Worm (Caenorhabditis elegans) whole organism, L1 larva: ENCODE measurements around the gene tex-2.

Source experiments
- egl-13 ChIP-seq: sonication (generic microtip); optimal IDR thresholded peaks from 2 replicates; lab custom pipeline; 2016; ENCODE audit warnings: missing genotype, missing genetic modification reagents, missing genetic modification characterization, missing compliant biosample characterization
- fos-1 ChIP-seq: fragments of 150-350 bp; optimal IDR thresholded peaks from 2 replicates; lab custom pipeline; 2014; ENCODE audit warnings: missing biosample characterization, missing genetic modification characterization
- lin-15B ChIP-seq: fragments of 150-350 bp; sonication (generic microtip); optimal IDR thresholded peaks from 3 replicates; lab custom pipeline; 2014; ENCODE audit warnings: missing biosample characterization, missing genetic modification characterization
- lin-39 ChIP-seq: fragments of 150-350 bp; optimal IDR thresholded peaks from 2 replicates; lab custom pipeline; 2014; ENCODE audit warnings: missing biosample characterization, missing genetic modification reagents, missing genetic modification characterization
- nhr-12 ChIP-seq: sonication (generic microtip); optimal IDR thresholded peaks from 2 replicates; lab custom pipeline; 2017; ENCODE audit warnings: missing biosample characterization, missing genetic modification characterization
- snpc-4 ChIP-seq: fragments of 150-350 bp; optimal IDR thresholded peaks from 2 replicates; lab custom pipeline; 2014; ENCODE audit warnings: missing biosample characterization, missing genetic modification characterization

- TF ChIP-seq snpc-4 (tag; lab: Kevin White, UChicago) (no peak), egl-13 (tag; lab: Kevin White, UChicago) (no peak), lin-39 (no peak), nhr-12 (no peak), lin-15B (tag; lab: Kevin White, UChicago) (no peak), fos-1 (tag; lab: Kevin White, UChicago) (no peak)
Measured at ce11 chrII:5858322-5858721, 15.1 kb downstream of the tex-2 start, which contains the start of gene F55C12.4.
